Fruit fly (Drosophila melanogaster): ENCODE measurements around the gene Lrpprc2.

dm6 chrX:1414269-1414668 lies 46.1 kb downstream of the Lrpprc2 start:
- TF ChIP-seq toe (GFP tag; optimal IDR thresholded peaks at IDR 0.05) (no peak), kay (GFP tag; ENCODE audit: borderline replicate concordance) (no peak), CG1620 (GFP tag; optimal IDR thresholded peaks at IDR 0.05) (no peak), CG5204 (GFP tag; optimal IDR thresholded peaks at IDR 0.05) (no peak), Hr96 (GFP tag; optimal IDR thresholded peaks at IDR 0.05) (no peak), CG12768 (GFP tag; optimal IDR thresholded peaks at IDR 0.05) (no peak), CG33017 (tag; optimal IDR thresholded peaks at IDR 0.05) (no peak), tj (GFP tag; optimal IDR thresholded peaks at IDR 0.05) (no peak), cnc (optimal IDR thresholded peaks at IDR 0.05) (no peak), Clk (GFP tag; optimal IDR thresholded peaks at IDR 0.05) (no peak), CG7101 (tag; optimal IDR thresholded peaks at IDR 0.05) (no peak), CG7045 (GFP tag; optimal IDR thresholded peaks at IDR 0.05) (no peak), bab1 (GFP tag; optimal IDR thresholded peaks at IDR 0.05) (no peak)

All from whole organism, adult.